Fruit fly (Drosophila melanogaster): ENCODE measurements around the gene crb.

crb gene

DNA sequence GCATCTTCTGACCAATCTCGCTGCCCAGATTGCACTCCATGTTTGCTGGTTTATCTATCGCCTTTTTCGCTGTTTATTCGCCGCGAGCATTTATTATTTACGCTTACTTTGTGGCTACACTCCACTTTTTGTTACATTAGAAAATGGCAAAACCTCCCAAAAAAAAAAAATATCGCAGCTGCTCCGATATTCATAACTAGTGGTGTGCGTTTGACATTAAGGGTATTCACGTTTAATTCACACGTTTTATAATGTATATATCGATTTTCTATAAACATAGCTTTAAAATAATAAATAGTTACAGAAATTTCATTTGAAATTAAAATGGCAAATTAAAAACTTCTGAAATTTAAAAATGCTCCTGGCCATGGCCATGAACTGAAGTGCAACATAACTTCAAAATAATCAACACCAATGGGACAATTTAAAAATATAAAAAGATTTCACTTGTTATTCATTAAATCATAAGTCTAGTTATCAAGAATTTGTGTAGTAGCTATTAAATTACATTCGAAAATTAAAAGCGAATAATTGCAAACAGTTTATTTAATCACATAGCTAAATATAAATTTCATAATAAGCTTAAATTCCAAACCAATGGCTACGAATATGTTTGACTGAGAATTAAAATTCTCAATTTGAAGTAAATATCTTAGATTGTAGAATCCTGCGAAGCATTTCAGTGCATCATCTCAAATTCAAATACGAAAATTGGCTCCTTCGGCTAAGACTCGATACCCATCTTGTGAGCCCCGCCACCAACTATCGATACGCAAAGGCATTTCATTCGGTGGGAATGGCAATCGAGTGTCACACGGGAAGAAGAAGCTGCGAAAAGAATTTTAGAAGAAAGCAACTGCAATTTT is 23.6 kb downstream of the crb start, which contains the start of the genes Nab2 and BRWD3 (continued):
- TF ChIP-seq CG1024 (GFP tag; IDR thresholded peaks at IDR 0.05) (0 out of 2 replicates have a peak, but pooled peaks have one; percentile 32), CG4820 (GFP tag; optimal IDR thresholded peaks at IDR 0.05) (peak; percentile 5), dpn (GFP tag; optimal IDR thresholded peaks at IDR 0.05) (peak in 1 of 2 experiments; percentile 15), Mad (GFP tag; optimal IDR thresholded peaks at IDR 0.05) (peak; percentile 30), dm (GFP tag; optimal IDR thresholded peaks at IDR 0.05) (no peak), Abd-B (GFP tag; optimal IDR thresholded peaks at IDR 0.05) (peak; percentile 3), CG9797 (GFP tag; optimal IDR thresholded peaks at IDR 0.05) (peak; percentile 4), YL-1 (GFP tag; optimal IDR thresholded peaks at IDR 0.05) (peak; percentile 37), sna (GFP tag; IDR thresholded peaks at IDR 0.05; ENCODE audit: partially characterized antibody) (peak; percentile 27; the same call in 1 of the 2 replicates), CG13287 (GFP tag; IDR thresholded peaks at IDR 0.05; ENCODE audit: partially characterized antibody) (peak; percentile 52), peb (GFP tag; IDR thresholded peaks at IDR 0.05) (no peak), ara (GFP tag; IDR thresholded peaks at IDR 0.05) (0 out of 2 replicates have a peak, but pooled peaks have one; percentile 50), chn (GFP tag; optimal IDR thresholded peaks at IDR 0.05) (no peak), CG30403 (GFP tag; optimal IDR thresholded peaks at IDR 0.05) (peak; percentile 73), CG9932 (GFP tag; IDR thresholded peaks at IDR 0.05) (peak; percentile 76), CG14014 (GFP tag; IDR thresholded peaks at IDR 0.05) (peak; percentile 51; the same call in 1 of the 2 replicates), Dref (GFP tag; IDR thresholded peaks at IDR 0.05) (peak; percentile 82), CG17328 (GFP tag; IDR thresholded peaks at IDR 0.05) (peak; percentile 49; the same call in 1 of the 2 replicates), CG8765 (GFP tag; IDR thresholded peaks at IDR 0.05) (0 out of 2 replicates have a peak, but pooled peaks have one; percentile 28), MBD-R2 (GFP tag; IDR thresholded peaks at IDR 0.05) (peak; percentile 67), Ssrp (tag; optimal IDR thresholded peaks at IDR 0.05) (peak; percentile 22), mld (GFP tag; IDR thresholded peaks at IDR 0.05; ENCODE audit: partially characterized antibody) (peak; percentile 60; the same call in 1 of the 3 replicates), CG6689 (GFP tag; IDR thresholded peaks at IDR 0.05) (0 out of 2 replicates have a peak, but pooled peaks have one; percentile 4), CG6791 (GFP tag; IDR thresholded peaks at IDR 0.05; ENCODE audit: partially characterized antibody) (peak; percentile 85), Med (GFP tag) (peak; percentile 69), CG4617 (GFP tag; optimal IDR thresholded peaks at IDR 0.05; ENCODE audit: borderline replicate concordance) (peak; percentile 39), CG11085 (GFP tag; IDR thresholded peaks at IDR 0.05) (no peak), Dll (GFP tag; IDR thresholded peaks at IDR 0.05; ENCODE audit: partially characterized antibody) (peak; percentile 67; the same call in 3 of the 4 replicates), sob (GFP tag; IDR thresholded peaks at IDR 0.05) (peak; percentile 14; the same call in 1 of the 2 replicates), TFAM (GFP tag; optimal IDR thresholded peaks at IDR 0.05) (no peak), hbn (GFP tag; IDR thresholded peaks at IDR 0.05; ENCODE audit: partially characterized antibody) (peak; percentile 54), HLH3B (GFP tag; IDR thresholded peaks at IDR 0.05) (peak; percentile 29; the same call in 1 of the 2 replicates), CG16813 (GFP tag; IDR thresholded peaks at IDR 0.05; ENCODE audit: partially characterized antibody) (peak; percentile 71), esg (GFP tag; conservative IDR thresholded peaks at IDR 0.05) (no peak; the same call in 1 of the 2 replicates), pita (GFP tag; optimal IDR thresholded peaks at IDR 0.05) (no peak), knrl (GFP tag; IDR thresholded peaks at IDR 0.05; ENCODE audit: partially characterized antibody) (peak; percentile 61; the same call in 2 of the 3 replicates), CG7271 (tag; optimal IDR thresholded peaks at IDR 0.05) (no peak), Oaz (GFP tag; IDR thresholded peaks at IDR 0.05) (peak; percentile 30; the same call in 1 of the 2 replicates), CG2116 (GFP tag; optimal IDR thresholded peaks at IDR 0.05) (peak; percentile 53)

All from whole organism, embryonic.